Worm (Caenorhabditis elegans) whole organism, late embryonic: Measurements from ENCODE around the gene npr-40.
A peak's percentile ranks its signal among the peaks of the same experiment; 100 is the strongest.

ENCODE experiments used
- T23F11.4 ChIP-seq: fragments of 200-800 bp; sonication (Bioruptor generic); optimal IDR thresholded peaks from 2 replicates; lab custom pipeline; 2018; ENCODE audit warnings: mild to moderate bottlenecking, missing genetic modification characterization, missing compliant biosample characterization
- ahr-1 ChIP-seq: sonication (generic microtip); optimal IDR thresholded peaks from 2 replicates; lab custom pipeline; 2016; ENCODE audit warnings: missing genetic modification characterization, missing compliant biosample characterization
- ceh-14 ChIP-seq: sonication (generic microtip); optimal IDR thresholded peaks from 2 replicates; lab custom pipeline; 2016; ENCODE audit warnings: missing genotype, missing genetic modification characterization, missing compliant biosample characterization
- ceh-18 ChIP-seq: sonication (generic microtip); optimal IDR thresholded peaks from 2 replicates; lab custom pipeline; 2016; ENCODE audit warnings: missing genetic modification characterization, missing compliant biosample characterization
- ceh-19 ChIP-seq: fragments of 200-800 bp; sonication (Bioruptor generic); optimal IDR thresholded peaks from 2 replicates; lab custom pipeline; 2018; ENCODE audit warnings: mild to moderate bottlenecking, missing genetic modification characterization, missing compliant biosample characterization
- ceh-22 ChIP-seq: sonication (generic microtip); optimal IDR thresholded peaks from 2 replicates; lab custom pipeline; 2017; ENCODE audit warnings: missing biosample characterization, missing genetic modification characterization
- ceh-30 ChIP-seq: fragments of 150-350 bp; optimal IDR thresholded peaks from 2 replicates; lab custom pipeline; 2014; ENCODE audit warnings: missing biosample characterization, missing genetic modification characterization
- ceh-31 ChIP-seq: sonication (generic microtip); optimal IDR thresholded peaks from 2 replicates; lab custom pipeline; 2016; ENCODE audit warnings: missing genetic modification characterization, missing compliant biosample characterization
- ceh-34 ChIP-seq: sonication (generic microtip); optimal IDR thresholded peaks from 2 replicates; lab custom pipeline; 2016; ENCODE audit warnings: mild to moderate bottlenecking, missing genetic modification characterization, missing compliant biosample characterization
- ceh-6 ChIP-seq: fragments of 200-800 bp; sonication (Bioruptor generic); optimal IDR thresholded peaks from 2 replicates; lab custom pipeline; 2018; ENCODE audit warnings: mild to moderate bottlenecking, missing genetic modification characterization, missing compliant biosample characterization
- ceh-9 ChIP-seq: sonication (generic microtip); optimal IDR thresholded peaks from 2 replicates; lab custom pipeline; 2016; ENCODE audit warnings: mild to moderate bottlenecking, missing genetic modification characterization, inconsistent platforms, missing compliant biosample characterization
- che-1 ChIP-seq: sonication (generic microtip); optimal IDR thresholded peaks from 2 replicates; lab custom pipeline; 2016; ENCODE audit warnings: mild to moderate bottlenecking, missing genetic modification characterization, missing compliant biosample characterization
- dve-1 ChIP-seq: sonication (generic microtip); optimal IDR thresholded peaks from 2 replicates; lab custom pipeline; 2017; ENCODE audit warnings: antibody characterized with exemption, mild to moderate bottlenecking, missing genetic modification characterization, missing compliant biosample characterization
- elt-2 ChIP-seq: sonication (generic microtip); optimal IDR thresholded peaks from 2 replicates; lab custom pipeline; 2016; ENCODE audit warnings: missing genetic modification reagents, missing genetic modification characterization, missing compliant biosample characterization
- ets-4 ChIP-seq: sonication (generic microtip); optimal IDR thresholded peaks from 2 replicates; lab custom pipeline; 2016; ENCODE audit warnings: missing genetic modification characterization, missing compliant biosample characterization
- eyg-1 ChIP-seq: sonication (generic microtip); optimal IDR thresholded peaks from 2 replicates; lab custom pipeline; 2016; ENCODE audit warnings: missing genotype, missing genetic modification characterization, missing compliant biosample characterization
- fax-1 ChIP-seq: sonication (generic microtip); optimal IDR thresholded peaks from 2 replicates; lab custom pipeline; 2016; ENCODE audit warnings: missing genotype, missing genetic modification characterization, missing compliant biosample characterization
- fkh-10 ChIP-seq: fragments of 150-350 bp; optimal IDR thresholded peaks from 2 replicates; lab custom pipeline; 2014; ENCODE audit warnings: missing biosample characterization, missing genetic modification reagents, missing genetic modification characterization
- fkh-6 ChIP-seq: sonication (generic microtip); optimal IDR thresholded peaks from 2 replicates; lab custom pipeline; 2016; ENCODE audit warnings: missing genetic modification characterization, missing compliant biosample characterization
- gmeb-2 ChIP-seq: sonication (generic microtip); optimal IDR thresholded peaks from 2 replicates; lab custom pipeline; 2016; ENCODE audit warnings: missing genetic modification characterization, inconsistent platforms, missing compliant biosample characterization
- hlh-13 ChIP-seq: fragments of 200-800 bp; sonication (Bioruptor generic); optimal IDR thresholded peaks from 2 replicates; lab custom pipeline; 2018; ENCODE audit warnings: mild to moderate bottlenecking, missing genetic modification characterization, missing compliant biosample characterization
- hlh-6 ChIP-seq: sonication (generic microtip); optimal IDR thresholded peaks from 2 replicates; lab custom pipeline; 2016; ENCODE audit warnings: missing genotype, missing genetic modification characterization, missing compliant biosample characterization
- lim-6 ChIP-seq: sonication (generic microtip); optimal IDR thresholded peaks from 2 replicates; lab custom pipeline; 2016; ENCODE audit warnings: missing genetic modification characterization, missing compliant biosample characterization
- lin-11 ChIP-seq: fragments of 200-800 bp; sonication (Bioruptor generic); optimal IDR thresholded peaks from 2 replicates; lab custom pipeline; 2018; ENCODE audit warnings: mild to moderate bottlenecking, missing genetic modification characterization, missing compliant biosample characterization
- nfya-1 ChIP-seq: sonication (generic microtip); optimal IDR thresholded peaks from 2 replicates; lab custom pipeline; 2017; ENCODE audit warnings: missing genetic modification characterization, mild to moderate bottlenecking, missing compliant biosample characterization, antibody characterized with exemption, moderate library complexity
- npax-4 ChIP-seq: sonication (generic microtip); optimal IDR thresholded peaks from 2 replicates; lab custom pipeline; 2016; ENCODE audit warnings: missing genetic modification characterization, missing compliant biosample characterization
- odd-2 ChIP-seq: sonication (generic microtip); optimal IDR thresholded peaks from 2 replicates; lab custom pipeline; 2017; ENCODE audit warnings: antibody characterized with exemption, mild to moderate bottlenecking, missing genetic modification characterization, missing compliant biosample characterization
- pag-3 ChIP-seq: sonication (generic microtip); optimal IDR thresholded peaks from 2 replicates; lab custom pipeline; 2016; ENCODE audit warnings: missing compliant biosample characterization, missing genetic modification characterization, borderline replicate concordance
- pha-4 ChIP-seq: fragments of 150-350 bp; optimal IDR thresholded peaks from 2 replicates; lab custom pipeline; 2018; ENCODE audit warnings: missing biosample characterization, missing genetic modification reagents, missing genetic modification characterization
- pqm-1 ChIP-seq: sonication (generic microtip); optimal IDR thresholded peaks from 2 replicates; lab custom pipeline; 2016; ENCODE audit warnings: missing genetic modification characterization, missing compliant biosample characterization
- pros-1 ChIP-seq: fragments of 150-350 bp; optimal IDR thresholded peaks from 2 replicates; lab custom pipeline; 2014; ENCODE audit warnings: missing biosample characterization, missing genetic modification reagents, missing genetic modification characterization
- rnt-1 ChIP-seq: sonication (generic microtip); optimal IDR thresholded peaks from 2 replicates; lab custom pipeline; 2016; ENCODE audit warnings: missing genetic modification characterization, missing compliant biosample characterization
- sox-4 ChIP-seq: sonication (generic microtip); optimal IDR thresholded peaks from 2 replicates; lab custom pipeline; 2017; ENCODE audit warnings: mild to moderate bottlenecking, missing genetic modification characterization, inconsistent platforms, missing compliant biosample characterization
- tbx-2 ChIP-seq: sonication (generic microtip); optimal IDR thresholded peaks from 2 replicates; lab custom pipeline; 2016; ENCODE audit warnings: missing genetic modification characterization, missing compliant biosample characterization
- tbx-7 ChIP-seq: sonication (generic microtip); optimal IDR thresholded peaks from 2 replicates; lab custom pipeline; 2016; ENCODE audit warnings: missing genotype, missing genetic modification characterization, missing compliant biosample characterization
- ttx-3 ChIP-seq: sonication (generic microtip); optimal IDR thresholded peaks from 2 replicates; lab custom pipeline; 2016; ENCODE audit warnings: missing genetic modification reagents, missing genetic modification characterization, missing compliant biosample characterization
- unc-3 ChIP-seq, 2 experiments: fragments of 200-800 bp in 1 of 2; sonication (Bioruptor generic) in 1 of 2; sonication (generic microtip) in 1 of 2; conservative IDR thresholded peaks in 1 of 2; optimal IDR thresholded peaks in 1 of 2; 2 replicates each; pipeline versions ENCODE4 v1.3.6 to Lab custom; 2016 to 2022; ENCODE audit warnings: missing compliant biosample characterization in 2 of 2, missing genetic modification characterization in 2 of 2, missing genetic modification reagents in 1 of 2
- unc-42 ChIP-seq: sonication (generic microtip); optimal IDR thresholded peaks from 2 replicates; lab custom pipeline; 2016; ENCODE audit warnings: missing genotype, missing genetic modification characterization, missing compliant biosample characterization

npr-40 gene

ce11 chrX:14877691-14878090 is 40.9 kb upstream of the npr-40 start:
- no peak for TF ChIP-seq pqm-1 (tag; lab: Kevin White, UChicago)
- peak; percentile 17 for TF ChIP-seq hlh-13

ce11 chrX:14881119-14881518 is 37.5 kb upstream of the npr-40 start, which contains the start of gene flp-8:
Gene flp-8 (plus strand): TSS chrX:14881419.
- TF ChIP-seq pros-1 (tag; lab: Kevin White, UChicago) (no peak), che-1 (no peak), unc-3 (GFP tag; conservative IDR thresholded peaks at IDR 0.05; lab: Robert Waterston, UW) (no peak), unc-3 (tag; optimal IDR thresholded peaks at IDR 0.05; lab: Kevin White, UChicago) (no peak), ceh-19 (GFP tag; lab: Kevin White, UChicago) (no peak), eyg-1 (tag; lab: Kevin White, UChicago) (no peak), pha-4 (tag; lab: Kevin White, UChicago) (no peak), pag-3 (tag; lab: Kevin White, UChicago) (no peak), ceh-18 (tag; lab: Kevin White, UChicago) (no peak), sox-4 (tag; lab: Kevin White, UChicago) (no peak), ets-4 (no peak), npax-4 (no peak), ceh-22 (tag; lab: Kevin White, UChicago) (no peak), fkh-10 (GFP tag; lab: Kevin White, UChicago) (no peak), ceh-31 (tag; lab: Kevin White, UChicago) (no peak), tbx-2 (tag; lab: Kevin White, UChicago) (no peak), fkh-6 (no peak), unc-42 (tag; lab: Kevin White, UChicago) (no peak), dve-1 (tag; lab: Kevin White, UChicago) (no peak), ceh-6 (GFP tag; lab: Kevin White, UChicago) (no peak)
- TF ChIP-seq, all 69 proteins: peak for 0

- TF ChIP-seq ceh-18 (tag; lab: Kevin White, UChicago) (no peak), pros-1 (tag; lab: Kevin White, UChicago) (no peak), hlh-13 (no peak), tbx-7 (tag; lab: Kevin White, UChicago) (no peak), fkh-6 (no peak), hlh-6 (tag; lab: Kevin White, UChicago) (no peak), ceh-30 (tag; lab: Kevin White, UChicago) (no peak), ceh-34 (tag; lab: Kevin White, UChicago) (no peak), lin-11 (tag; lab: Kevin White, UChicago) (no peak), ceh-14 (no peak), ceh-22 (tag; lab: Kevin White, UChicago) (no peak), npax-4 (no peak), lim-6 (no peak), ceh-6 (GFP tag; lab: Kevin White, UChicago) (no peak), rnt-1 (tag; lab: Kevin White, UChicago) (no peak), odd-2 (tag; lab: Kevin White, UChicago) (no peak), fax-1 (no peak)
- TF ChIP-seq, all 69 proteins: peak for 0
Observed at ce11 chrX:14885855-14886254, 32.8 kb upstream of the npr-40 start.

- TF ChIP-seq nfya-1 (tag; lab: Kevin White, UChicago) (no peak), unc-42 (tag; lab: Kevin White, UChicago) (no peak), ahr-1 (no peak), lim-6 (no peak), che-1 (no peak)
Observed at ce11 chrX:14888188-14888587, 30.4 kb upstream of the npr-40 start, which contains the start of gene daf-6. Gene daf-6 (plus strand): TSS chrX:14888488.

ce11 chrX:14894380-14894779 is 24.3 kb upstream of the npr-40 start:
- TF ChIP-seq lim-6: no peak
- TF ChIP-seq T23F11.4: no peak
- no peak for TF ChIP-seq ceh-9 (tag; lab: Kevin White, UChicago)
- TF ChIP-seq ceh-18 (tag; lab: Kevin White, UChicago): no peak
- no peak for TF ChIP-seq ttx-3 (tag; lab: Kevin White, UChicago)
- TF ChIP-seq hlh-13: no peak
- TF ChIP-seq fkh-6: no peak
- TF ChIP-seq unc-3 (GFP tag; conservative IDR thresholded peaks at IDR 0.05; lab: Robert Waterston, UW): no peak
- TF ChIP-seq unc-3 (tag; optimal IDR thresholded peaks at IDR 0.05; lab: Kevin White, UChicago): no peak
- TF ChIP-seq elt-2 (tag; lab: Kevin White, UChicago): no peak
- no peak for TF ChIP-seq gmeb-2 (tag; lab: Kevin White, UChicago)
